Fruit fly (Drosophila melanogaster) whole organism, embryonic: ENCODE results near the gene Rpn1.

Experiments
- BEAF-32 ChIP-seq: fragments of 200-800 bp; sonication (Bioruptor generic); optimal IDR thresholded peaks from 3 replicates; lab custom pipeline; 2017; ENCODE audit warnings: missing biosample characterization, missing genetic modification characterization, mild to moderate bottlenecking, moderate library complexity, missing genetic modification reagents
- Blimp-1 ChIP-seq: fragments of 200-800 bp; sonication (Bioruptor generic); optimal IDR thresholded peaks from 3 replicates; lab custom pipeline; 2018; ENCODE audit warnings: missing biosample characterization, missing genetic modification characterization, mild to moderate bottlenecking, moderate library complexity, missing genetic modification reagents
- CG10366 ChIP-seq: fragments of 200-800 bp; sonication (Bioruptor generic); IDR thresholded peaks from 2 replicates; pipeline ENCODE4 v1.3.6; 2022; ENCODE audit warnings: missing biosample characterization, missing genetic modification characterization
- CG10959 ChIP-seq: fragments of 200-800 bp; sonication (Bioruptor generic); IDR thresholded peaks from 2 replicates; pipeline ENCODE4 v1.3.6; 2022; ENCODE audit warnings: missing biosample characterization, missing genetic modification characterization
- CG11247 ChIP-seq: fragments of 200-800 bp; sonication (Bioruptor generic); IDR thresholded peaks from 2 replicates; pipeline ENCODE4 v1.3.6; 2022; ENCODE audit warnings: missing biosample characterization, missing genetic modification characterization
- CG11723 ChIP-seq: fragments of 200-800 bp; sonication (Bioruptor generic); optimal IDR thresholded peaks from 2 replicates; lab custom pipeline; 2017; ENCODE audit warnings: missing biosample characterization, mild to moderate bottlenecking, missing genetic modification characterization
- CG12391 ChIP-seq: fragments of 200-800 bp; sonication (Bioruptor generic); optimal IDR thresholded peaks from 3 replicates; lab custom pipeline; 2018; ENCODE audit warnings: missing biosample characterization, mild to moderate bottlenecking, missing genetic modification characterization, moderate library complexity
- CG14050 ChIP-seq: fragments of 200-800 bp; sonication (Bioruptor generic); IDR thresholded peaks from 3 replicates; pipeline ENCODE4 v1.3.6; 2022; ENCODE audit warnings: missing biosample characterization, missing genetic modification characterization
- CG14860 ChIP-seq: fragments of 200-800 bp; sonication (Bioruptor generic); IDR thresholded peaks from 3 replicates; pipeline ENCODE4 v1.3.6; 2022; ENCODE audit warnings: missing biosample characterization, missing genetic modification characterization; ENCODE audit not compliant: partially characterized antibody
- CG18262 ChIP-seq: fragments of 200-800 bp; optimal IDR thresholded peaks from 3 replicates; lab custom pipeline; 2019; ENCODE audit warnings: missing biosample characterization, mild to moderate bottlenecking, missing genetic modification characterization, moderate library complexity
- CG18476 ChIP-seq: fragments of 200-800 bp; sonication (Bioruptor generic); optimal IDR thresholded peaks from 2 replicates; lab custom pipeline; 2016; ENCODE audit warnings: missing biosample characterization, mild to moderate bottlenecking, missing genetic modification characterization
- CG18599 ChIP-seq: fragments of 200-800 bp; sonication (Bioruptor generic); optimal IDR thresholded peaks from 3 replicates; lab custom pipeline; 2017; ENCODE audit warnings: missing biosample characterization, missing genetic modification characterization, mild to moderate bottlenecking, moderate library complexity, missing genetic modification reagents
- CG2202 ChIP-seq: fragments of 200-800 bp; sonication (Bioruptor generic); optimal IDR thresholded peaks from 2 replicates; lab custom pipeline; 2018; ENCODE audit warnings: missing biosample characterization, mild to moderate bottlenecking, missing genetic modification characterization
- CG2678 ChIP-seq: fragments of 200-800 bp; sonication (Bioruptor generic); optimal IDR thresholded peaks from 3 replicates; lab custom pipeline; 2019; ENCODE audit warnings: missing biosample characterization, mild to moderate bottlenecking, missing genetic modification characterization, moderate library complexity
- CG3407 ChIP-seq: fragments of 200-800 bp; sonication (Bioruptor generic); optimal IDR thresholded peaks from 2 replicates; lab custom pipeline; 2018; ENCODE audit warnings: missing biosample characterization, mild to moderate bottlenecking, missing genetic modification characterization
- CG4617 ChIP-seq: fragments of 200-800 bp; sonication (Bioruptor generic); optimal IDR thresholded peaks from 3 replicates; lab custom pipeline; 2016; ENCODE audit warnings: missing biosample characterization, missing genetic modification characterization, borderline replicate concordance
- CG4707 ChIP-seq: fragments of 200-800 bp; sonication (Bioruptor generic); optimal IDR thresholded peaks from 2 replicates; lab custom pipeline; 2018; ENCODE audit warnings: missing biosample characterization, mild to moderate bottlenecking, missing genetic modification characterization, moderate library complexity
- CG6654 ChIP-seq: fragments of 200-800 bp; sonication (Bioruptor generic); optimal IDR thresholded peaks from 2 replicates; lab custom pipeline; 2017; ENCODE audit warnings: missing biosample characterization, mild to moderate bottlenecking, missing genetic modification characterization
- CG6813 ChIP-seq: fragments of 200-800 bp; sonication (Bioruptor generic); optimal IDR thresholded peaks from 2 replicates; lab custom pipeline; 2017; ENCODE audit warnings: missing biosample characterization, missing genetic modification characterization, mild to moderate bottlenecking, moderate library complexity, missing genetic modification reagents
- CG7556 ChIP-seq: fragments of 200-800 bp; sonication (Bioruptor generic); optimal IDR thresholded peaks from 2 replicates; lab custom pipeline; 2017; ENCODE audit warnings: missing biosample characterization, mild to moderate bottlenecking, missing genetic modification characterization
- CG8388 ChIP-seq: fragments of 200-800 bp; sonication (Bioruptor generic); optimal IDR thresholded peaks from 2 replicates; lab custom pipeline; 2019; ENCODE audit warnings: missing biosample characterization, mild to moderate bottlenecking, missing genetic modification characterization, moderate library complexity
- CG8944 ChIP-seq: fragments of 200-800 bp; sonication (Bioruptor generic); optimal IDR thresholded peaks from 3 replicates; lab custom pipeline; 2016; ENCODE audit warnings: missing biosample characterization, missing genetic modification characterization
- Chrac-16 ChIP-seq: fragments of 200-800 bp; sonication (Bioruptor generic); optimal IDR thresholded peaks from 3 replicates; lab custom pipeline; 2016; ENCODE audit warnings: missing biosample characterization, missing genetic modification characterization
- Dref ChIP-seq: fragments of 200-800 bp; sonication (Bioruptor generic); IDR thresholded peaks from 2 replicates; pipeline ENCODE4 v1.3.6; 2022; ENCODE audit warnings: missing biosample characterization, missing genetic modification characterization
- Drgx ChIP-seq: fragments of 200-800 bp; sonication (Bioruptor generic); IDR thresholded peaks from 2 replicates; pipeline ENCODE4 v1.3.6; 2022; ENCODE audit warnings: missing biosample characterization, missing genetic modification characterization
- Ets65A ChIP-seq: fragments of 200-800 bp; sonication (Bioruptor generic); peaks from one replicate; lab custom pipeline; 2016; ENCODE audit warnings: missing biosample characterization, missing genetic modification characterization
- Fer3 ChIP-seq: fragments of 200-800 bp; sonication (Bioruptor generic); optimal IDR thresholded peaks from 2 replicates; lab custom pipeline; 2018; ENCODE audit warnings: missing biosample characterization, mild to moderate bottlenecking, missing genetic modification characterization, moderate library complexity
- Hr3 ChIP-seq: fragments of 200-800 bp; sonication (Bioruptor generic); optimal IDR thresholded peaks from 3 replicates; lab custom pipeline; 2016; ENCODE audit warnings: missing biosample characterization, missing genetic modification characterization
- Hr51 ChIP-seq, 2 experiments: fragments of 200-800 bp; sonication (Bioruptor generic); optimal IDR thresholded peaks; 2 replicates in 1 of 2; 3 replicates in 1 of 2; lab custom pipeline; 2016 to 2018; ENCODE audit warnings: missing biosample characterization in 2 of 2, missing genetic modification characterization in 2 of 2, mild to moderate bottlenecking in 1 of 2, moderate library complexity in 1 of 2
- MBD-R2 ChIP-seq: fragments of 200-800 bp; sonication (Bioruptor generic); IDR thresholded peaks from 2 replicates; pipeline ENCODE4 v1.3.6; 2022; ENCODE audit warnings: missing biosample characterization, missing genetic modification characterization
- Nf-YB ChIP-seq: fragments of 200-800 bp; sonication (Bioruptor generic); optimal IDR thresholded peaks from 3 replicates; lab custom pipeline; 2019; ENCODE audit warnings: missing biosample characterization, mild to moderate bottlenecking, missing genetic modification characterization, moderate library complexity
- Trl ChIP-seq, 3 experiments: fragments of >200 bp in 2 of 3; fragments of 200-800 bp in 1 of 3; sonication (Bioruptor generic) in 1 of 3; optimal IDR thresholded peaks; 2 replicates in 1 of 3; 3 replicates in 2 of 3; lab custom pipeline; 2016 to 2017; ENCODE audit warnings: missing biosample characterization in 1 of 3, missing genetic modification characterization in 1 of 3
- ara ChIP-seq: fragments of 200-800 bp; sonication (Bioruptor generic); IDR thresholded peaks from 2 replicates; pipeline ENCODE4 v1.3.6; 2022; ENCODE audit warnings: missing biosample characterization, missing genetic modification characterization
- dpn ChIP-seq, 2 experiments: fragments of 200-800 bp; sonication (Bioruptor generic); optimal IDR thresholded peaks; 3 replicates each; lab custom pipeline; 2016; ENCODE audit warnings: missing biosample characterization in 2 of 2, missing genetic modification characterization in 2 of 2
- ems ChIP-seq: fragments of 200-800 bp; sonication (Bioruptor generic); optimal IDR thresholded peaks from 3 replicates; lab custom pipeline; 2016; ENCODE audit warnings: missing biosample characterization, missing genetic modification characterization
- eve ChIP-seq, 2 experiments: fragments of >200 bp; optimal IDR thresholded peaks; 2 replicates each; lab custom pipeline; 2017; ENCODE audit warnings: missing biosample characterization in 2 of 2, missing genetic modification characterization in 2 of 2
- h ChIP-seq: fragments of >200 bp; optimal IDR thresholded peaks from 2 replicates; lab custom pipeline; 2017
- hb ChIP-seq: fragments of 200-800 bp; sonication (Bioruptor generic); IDR thresholded peaks from 3 replicates; pipeline ENCODE4 v1.3.6; 2022; ENCODE audit warnings: missing biosample characterization, missing genetic modification characterization; ENCODE audit not compliant: partially characterized antibody
- hkb ChIP-seq, 2 experiments: fragments of 200-800 bp in 1 of 2; fragments of >200 bp in 1 of 2; sonication (Bioruptor generic) in 1 of 2; IDR thresholded peaks in 1 of 2; optimal IDR thresholded peaks in 1 of 2; 2 replicates each; pipeline versions ENCODE4 v1.3.6 to Lab custom; 2017 to 2022; ENCODE audit warnings: missing biosample characterization in 1 of 2, missing genetic modification characterization in 1 of 2
- knrl ChIP-seq: fragments of 200-800 bp; sonication (Bioruptor generic); IDR thresholded peaks from 3 replicates; pipeline ENCODE4 v1.3.6; 2022; ENCODE audit warnings: missing biosample characterization, missing genetic modification characterization; ENCODE audit not compliant: partially characterized antibody
- lilli ChIP-seq: fragments of 200-800 bp; sonication (Bioruptor generic); optimal IDR thresholded peaks from 3 replicates; lab custom pipeline; 2016; ENCODE audit warnings: missing biosample characterization, missing genetic modification characterization
- otp ChIP-seq: fragments of 200-800 bp; sonication (Bioruptor generic); IDR thresholded peaks from 3 replicates; pipeline ENCODE4, ENCODE4 v1.3.6; 2022; ENCODE audit warnings: missing biosample characterization, missing genetic modification characterization
- pnt ChIP-seq: fragments of 200-800 bp; sonication (Bioruptor generic); optimal IDR thresholded peaks from 3 replicates; lab custom pipeline; 2016; ENCODE audit warnings: missing biosample characterization, missing genetic modification characterization
- psq ChIP-seq: fragments of 200-800 bp; sonication (Bioruptor generic); optimal IDR thresholded peaks from 2 replicates; lab custom pipeline; 2017; ENCODE audit warnings: missing biosample characterization, missing genetic modification characterization
- row ChIP-seq: fragments of 200-800 bp; sonication (Bioruptor generic); IDR thresholded peaks from 3 replicates; pipeline ENCODE4 v1.3.6; 2022; ENCODE audit warnings: missing biosample characterization, missing genetic modification characterization
- sug ChIP-seq: fragments of 200-800 bp; optimal IDR thresholded peaks from 2 replicates; lab custom pipeline; 2019; ENCODE audit warnings: missing biosample characterization, mild to moderate bottlenecking, missing genetic modification characterization, moderate library complexity
- tll ChIP-seq, 2 experiments: fragments of 200-800 bp in 1 of 2; fragments of >200 bp in 1 of 2; sonication (Bioruptor generic) in 1 of 2; optimal IDR thresholded peaks; 2 replicates each; lab custom pipeline; 2017 to 2019; ENCODE audit warnings: missing biosample characterization in 2 of 2, missing genetic modification characterization in 2 of 2, mild to moderate bottlenecking in 1 of 2, moderate library complexity in 1 of 2
- tx ChIP-seq: fragments of 200-800 bp; sonication (Bioruptor generic); optimal IDR thresholded peaks from 2 replicates; lab custom pipeline; 2016; ENCODE audit warnings: missing biosample characterization, missing genetic modification characterization
- zfh2 ChIP-seq: fragments of 200-800 bp; sonication (Bioruptor generic); optimal IDR thresholded peaks from 2 replicates; lab custom pipeline; 2016; ENCODE audit warnings: missing biosample characterization, missing genetic modification characterization

The Rpn1 gene

DNA sequence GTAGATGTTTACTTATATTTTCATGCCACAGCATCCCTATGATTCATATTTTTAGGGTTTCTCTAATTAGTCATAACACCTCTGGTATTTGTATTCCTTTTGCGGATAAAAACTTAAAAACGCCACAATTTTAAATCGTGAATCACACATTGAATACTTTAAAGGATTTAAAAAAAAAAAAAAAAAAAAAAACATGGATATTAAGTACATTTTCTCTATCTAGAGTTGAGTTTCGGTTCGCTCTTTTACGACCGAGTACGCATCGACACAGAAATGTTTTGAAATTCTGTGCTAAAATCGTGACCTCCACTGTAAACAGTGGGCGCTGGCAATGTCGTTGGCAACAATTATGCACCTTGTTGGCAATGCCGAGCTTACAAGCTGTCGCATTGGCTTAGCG lies 9.4 kb upstream of the Rpn1 start (continued):
- no peak for TF ChIP-seq CG8388 (GFP tag; lab: Kevin White, UChicago)
- TF ChIP-seq CG10959 (GFP tag; lab: Robert Waterston, UW) = no peak
- TF ChIP-seq sug (tag; lab: Kevin White, UChicago) = no peak
- no peak for TF ChIP-seq CG6654 (GFP tag; lab: Kevin White, UChicago)
- TF ChIP-seq Ets65A (GFP tag; lab: Kevin White, UChicago) = peak; percentile 23
- peak; percentile 12 for TF ChIP-seq Hr3 (GFP tag; lab: Kevin White, UChicago)
- TF ChIP-seq lilli = peak; percentile 44
- no peak for TF ChIP-seq BEAF-32
- no peak for TF ChIP-seq CG11247 (GFP tag; lab: Robert Waterston, UW)
- TF ChIP-seq CG12391 (tag; lab: Kevin White, UChicago) = no peak
- peak in 1 of 2 experiments; percentile 13 for TF ChIP-seq dpn (GFP tag; optimal IDR thresholded peaks at IDR 0.05; lab: Kevin White, UChicago)
- no peak for TF ChIP-seq CG14050 (GFP tag; lab: Robert Waterston, UW)
- TF ChIP-seq Dref (GFP tag; lab: Robert Waterston, UW) = no peak
- TF ChIP-seq tx (GFP tag; lab: Kevin White, UChicago) = no peak
- TF ChIP-seq CG11723 (GFP tag; lab: Kevin White, UChicago) = no peak
- no peak for TF ChIP-seq pnt (GFP tag; lab: Kevin White, UChicago)
- no peak for TF ChIP-seq eve (GFP tag; optimal IDR thresholded peaks at IDR 0.05; lab: Kevin White, UChicago)
- no peak for TF ChIP-seq knrl
- no peak for TF ChIP-seq CG18476 (GFP tag; lab: Kevin White, UChicago)
- TF ChIP-seq ems (GFP tag; lab: Kevin White, UChicago) = peak; percentile 14
- no peak for TF ChIP-seq CG2678 (tag; lab: Kevin White, UChicago)
- no peak for TF ChIP-seq CG18599 (GFP tag; lab: Kevin White, UChicago)
- peak; percentile 50 for TF ChIP-seq Drgx (GFP tag; lab: Robert Waterston, UW)
- TF ChIP-seq CG2202 = no peak
- TF ChIP-seq otp (GFP tag; lab: Robert Waterston, UW) = 0 out of 3 replicates have a peak, but pooled peaks have one; percentile 14
- TF ChIP-seq Hr51 (GFP tag; optimal IDR thresholded peaks at IDR 0.05; lab: Kevin White, UChicago) = peak in 1 of 2 experiments; percentile 43
- no peak for TF ChIP-seq CG3407 (GFP tag; lab: Kevin White, UChicago)
- TF ChIP-seq Nf-YB (GFP tag; lab: Kevin White, UChicago) = no peak
- no peak for TF ChIP-seq CG14860
- TF ChIP-seq CG4707 (GFP tag; lab: Kevin White, UChicago) = no peak
- no peak for TF ChIP-seq tll (GFP tag; optimal IDR thresholded peaks at IDR 0.05; lab: Kevin White, UChicago)
- TF ChIP-seq CG8944 (GFP tag; lab: Kevin White, UChicago) = no peak
- TF ChIP-seq Trl (optimal IDR thresholded peaks at IDR 0.05; lab: Kevin White, UChicago) = no peak
- TF ChIP-seq Trl (GFP tag; optimal IDR thresholded peaks at IDR 0.05; lab: Kevin White, UChicago) = peak; percentile 4
- no peak for TF ChIP-seq CG4617 (GFP tag; lab: Kevin White, UChicago)
- TF ChIP-seq CG18262 (tag; lab: Kevin White, UChicago) = peak; percentile 5
- peak; percentile 34; the same call in 1 of the 2 replicates for TF ChIP-seq CG10366
- TF ChIP-seq h (lab: Kevin White, UChicago) = no peak
- no peak for TF ChIP-seq psq (GFP tag; lab: Kevin White, UChicago)
- TF ChIP-seq Blimp-1 (GFP tag; lab: Kevin White, UChicago) = no peak
- no peak; the same call in 1 of the 2 replicates for TF ChIP-seq MBD-R2 (GFP tag; lab: Robert Waterston, UW)
- TF ChIP-seq ara (GFP tag; lab: Robert Waterston, UW) = no peak
- peak; percentile 31 for TF ChIP-seq zfh2 (GFP tag; lab: Kevin White, UChicago)
- TF ChIP-seq CG6813 (GFP tag; lab: Kevin White, UChicago) = no peak
- TF ChIP-seq Fer3 (tag; lab: Kevin White, UChicago) = no peak
- TF ChIP-seq row = peak; percentile 36; the same call in 1 of the 3 replicates
- no peak for TF ChIP-seq CG7556 (GFP tag; lab: Kevin White, UChicago)
- no peak for TF ChIP-seq Chrac-16
- TF ChIP-seq hkb (optimal IDR thresholded peaks at IDR 0.05; lab: Kevin White, UChicago) = no peak
- TF ChIP-seq hkb (GFP tag; IDR thresholded peaks at IDR 0.05; lab: Robert Waterston, UW) = 0 out of 2 replicates have a peak, but pooled peaks have one; percentile 38
- TF ChIP-seq hb (GFP tag; lab: Robert Waterston, UW) = no peak
